Worm (Caenorhabditis elegans) whole organism, young adult: ENCODE measurements around the gene cyp-32B1.

Source experiments
- F22D6.2 ChIP-seq: sonication (generic microtip); optimal IDR thresholded peaks from 2 replicates; lab custom pipeline; 2016; ENCODE audit warnings: mild to moderate bottlenecking, missing genetic modification characterization, missing compliant biosample characterization
- attf-6 ChIP-seq: fragments of 200-800 bp; sonication (Bioruptor generic); IDR thresholded peaks from 2 replicates; pipeline ENCODE4 v1.3.6; 2022; ENCODE audit warnings: missing genetic modification reagents, missing genetic modification characterization, missing compliant biosample characterization
- ztf-26 ChIP-seq: sonication (generic microtip); optimal IDR thresholded peaks from 2 replicates; lab custom pipeline; 2017; ENCODE audit warnings: missing genetic modification characterization, missing compliant biosample characterization

ce11 chrV:2181738-2182137 is 19.5 kb downstream of the cyp-32B1 start, which contains the start of gene srbc-16:
- TF ChIP-seq attf-6 (no peak), F22D6.2 (tag; lab: Kevin White, UChicago) (no peak), ztf-26 (no peak)
